Worm (Caenorhabditis elegans) whole organism, L4/young adult: ENCODE results near the gene T09F5.1.
"Not testable (repeated sequence)": the region's sequence is repeated elsewhere in the genome, so short reads cannot be mapped to it uniquely, and the experiment has no call there.

Experiments
- W03F9.2 ChIP-seq: fragments of 150-350 bp; optimal IDR thresholded peaks from 2 replicates; lab custom pipeline; 2014; ENCODE audit warnings: missing biosample characterization, missing genetic modification characterization
- dao-5 ChIP-seq: sonication (generic microtip); optimal IDR thresholded peaks from 2 replicates; lab custom pipeline; 2016; ENCODE audit warnings: missing genotype, missing genetic modification characterization, moderate library complexity, missing compliant biosample characterization
- him-1 ChIP-seq: sonication (generic microtip); optimal IDR thresholded peaks from 2 replicates; lab custom pipeline; 2016; ENCODE audit warnings: missing genotype, missing genetic modification reagents, missing genetic modification characterization, missing compliant biosample characterization

Gene T09F5.1

DNA sequence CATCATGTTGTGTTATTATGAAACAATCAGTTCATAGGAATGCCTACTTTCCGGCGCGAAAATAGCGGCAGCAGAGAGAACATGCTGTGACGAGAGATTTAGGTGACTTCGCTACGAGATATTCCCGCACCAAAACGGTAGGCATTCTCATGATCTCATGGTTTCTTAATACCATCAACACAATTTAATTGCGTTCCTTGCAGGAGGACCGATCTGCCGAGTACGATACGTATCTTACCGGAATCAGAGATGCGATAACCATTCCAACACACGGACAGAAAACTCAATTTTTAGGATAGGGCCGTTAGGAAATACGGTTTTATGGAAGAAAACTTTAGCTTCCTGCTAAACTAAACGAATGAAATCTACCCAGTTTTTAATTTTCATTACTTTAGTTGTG, at the start of gene T09F5.1:
T09F5.1 (plus strand) TSS at position 301 of the 400 bp plus-strand sequence.
- TF ChIP-seq him-1 (tag; lab: Kevin White, UChicago) (no peak), dao-5 (tag; lab: Kevin White, UChicago) (no peak), W03F9.2 (tag; lab: Kevin White, UChicago) (no peak)

DNA sequence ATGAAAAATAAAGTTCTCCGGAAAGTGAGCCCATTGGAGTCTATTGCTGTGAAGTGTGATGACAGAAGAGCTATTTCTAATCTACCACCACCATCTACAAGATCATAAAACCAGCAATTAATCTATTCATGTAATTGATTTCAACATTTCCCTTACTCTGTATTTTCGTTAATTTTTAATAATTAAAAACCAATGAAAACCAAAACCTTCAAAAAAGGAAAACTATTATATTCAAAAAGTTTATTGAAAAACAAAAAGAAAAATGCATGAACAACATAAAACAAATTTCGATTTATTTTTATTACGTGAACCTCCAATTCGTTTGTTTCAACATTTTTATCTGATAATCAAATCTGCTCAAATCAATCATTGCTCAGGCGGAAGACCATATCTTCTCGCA, 49.5 kb upstream of the T09F5.1 start, which contains the start of gene C01G10.1:
C01G10.1 (plus strand) TSS at position 301 of the 400 bp plus-strand sequence.
- no peak for TF ChIP-seq dao-5 (tag; lab: Kevin White, UChicago)
- TF ChIP-seq W03F9.2 (tag; lab: Kevin White, UChicago): no peak
- TF ChIP-seq him-1 (tag; lab: Kevin White, UChicago): no peak

DNA sequence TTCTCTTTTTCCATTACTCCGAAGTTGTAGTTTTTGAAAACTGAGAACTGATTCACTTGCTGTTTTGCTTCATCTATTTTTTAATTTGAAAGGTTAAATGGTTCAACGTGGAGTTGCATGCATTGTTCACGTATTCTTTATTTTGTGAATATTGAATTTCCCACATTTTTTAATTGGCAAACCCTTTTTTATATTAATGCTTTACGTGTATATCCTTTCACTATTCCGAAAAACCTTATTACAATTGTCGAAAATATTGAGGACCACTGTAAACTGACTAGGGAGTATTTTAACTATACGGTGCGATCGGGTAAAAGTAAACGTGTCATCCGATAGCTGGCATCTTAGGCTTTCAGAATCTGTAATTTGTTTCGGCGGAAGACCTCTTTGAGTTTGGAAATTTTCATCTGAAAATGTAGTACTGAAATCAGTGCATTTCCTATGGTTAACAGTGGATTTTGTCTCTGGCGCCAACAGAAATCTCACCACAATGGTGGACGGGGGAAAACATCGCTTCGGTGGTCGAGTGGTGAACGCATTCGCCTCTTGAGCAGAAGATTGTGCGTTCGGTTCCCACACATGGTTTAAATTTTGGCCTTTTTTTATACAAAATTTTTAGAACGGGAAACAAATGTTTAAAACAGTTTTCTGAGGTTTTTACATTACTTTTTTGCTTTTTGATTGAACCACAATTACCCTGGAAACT, 42.9 kb upstream of the T09F5.1 start, which contains the start of gene C01G10.14:
C01G10.14 (minus strand) TSS at position 51 of the 706 bp plus-strand sequence.
- not testable (repeated sequence) for TF ChIP-seq him-1, dao-5, W03F9.2 (tag; lab: Kevin White, UChicago)

DNA sequence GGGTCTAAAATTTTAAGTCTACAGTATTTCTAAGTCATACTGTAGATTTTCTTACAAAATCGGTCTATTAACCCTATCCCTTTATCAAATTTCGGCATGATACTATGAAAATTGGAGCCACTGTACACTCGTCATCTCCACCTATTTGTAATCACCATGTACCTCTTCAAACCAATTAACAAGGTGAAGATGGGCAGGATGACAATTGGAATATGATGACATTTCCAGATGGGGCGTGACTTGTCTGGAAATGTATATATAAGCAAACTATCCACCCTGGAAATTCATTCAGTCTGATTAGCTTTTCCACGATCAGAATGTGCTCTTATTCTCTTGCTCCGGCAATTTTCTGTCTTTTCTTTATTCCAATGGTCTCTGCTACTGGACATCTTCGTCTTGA, 39.6 kb upstream of the T09F5.1 start, which contains the start of gene Y75B12A.2:
Y75B12A.2 (plus strand) TSS at position 301 of the 400 bp plus-strand sequence.
- TF ChIP-seq W03F9.2 (tag; lab: Kevin White, UChicago) (no peak), him-1 (tag; lab: Kevin White, UChicago) (no peak), dao-5 (tag; lab: Kevin White, UChicago) (no peak)

DNA sequence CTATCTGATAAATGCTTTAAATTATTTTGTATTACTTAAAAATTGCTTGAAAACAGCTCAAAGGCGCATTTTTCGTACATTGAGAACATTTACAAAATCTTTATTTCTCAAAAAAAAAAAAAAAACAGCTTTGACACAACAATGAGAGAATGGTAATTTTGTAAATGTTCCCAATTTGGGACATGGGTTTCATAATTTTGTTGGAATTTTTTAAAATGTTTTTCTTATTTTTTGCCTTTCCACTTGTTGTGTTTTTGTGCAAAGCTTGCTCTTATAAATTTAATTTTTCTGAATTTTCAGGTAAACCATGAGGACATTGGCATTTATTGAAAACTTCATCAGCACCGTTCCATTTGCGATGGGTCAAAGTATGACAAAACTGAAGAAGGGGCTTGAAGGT, 37.2 kb upstream of the T09F5.1 start, which contains the start of gene T01G5.7:
T01G5.7 (plus strand) TSS at position 301 of the 400 bp plus-strand sequence.
- no peak for TF ChIP-seq him-1 (tag; lab: Kevin White, UChicago)

DNA sequence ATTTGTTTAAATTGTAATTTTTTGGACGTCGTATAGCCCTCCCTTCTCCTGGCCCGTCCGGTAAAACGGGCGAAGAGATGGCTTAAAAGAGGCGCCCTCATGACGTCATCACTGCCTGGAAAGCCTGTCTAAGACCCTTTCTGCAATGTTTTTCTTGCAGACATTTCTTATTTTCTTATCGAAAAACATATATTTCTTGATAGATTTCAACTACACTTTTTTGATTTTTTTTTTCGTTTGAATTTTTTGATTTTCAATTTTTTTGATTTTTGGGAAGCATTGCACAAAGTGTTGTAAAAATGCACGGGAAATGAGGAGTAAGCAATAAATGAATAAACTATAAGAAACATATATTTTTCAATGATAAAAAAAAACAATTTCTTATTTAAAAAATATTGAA, 34.9 kb upstream of the T09F5.1 start, which contains the start of gene T01G5.6:
T01G5.6 (minus strand) TSS at position 101 of the 400 bp plus-strand sequence.
- no peak for TF ChIP-seq him-1 (tag; lab: Kevin White, UChicago)
- TF ChIP-seq dao-5 (tag; lab: Kevin White, UChicago): no peak
- TF ChIP-seq W03F9.2 (tag; lab: Kevin White, UChicago): no peak

DNA sequence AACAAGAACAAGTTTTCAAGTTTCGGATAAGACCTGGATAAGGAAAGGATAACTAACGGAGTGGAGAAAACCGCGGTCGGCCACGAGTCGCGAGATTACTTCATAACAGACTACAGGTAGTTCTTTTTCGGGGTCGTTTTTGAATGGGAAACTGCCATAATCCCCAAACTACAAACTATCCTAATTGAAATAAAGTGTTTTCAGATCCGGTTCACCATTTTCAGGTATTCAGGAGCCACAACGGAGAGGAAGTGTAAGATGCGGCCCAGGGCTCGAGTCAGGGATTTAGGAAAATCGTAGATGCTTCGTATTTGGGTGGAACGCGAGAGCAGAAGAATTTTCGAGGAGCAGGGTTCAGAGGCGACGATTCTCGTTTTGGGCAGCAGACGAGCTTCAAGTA, 32.9 kb upstream of the T09F5.1 start, which contains the start of gene T01G5.8:
T01G5.8 (plus strand) TSS at position 301 of the 400 bp plus-strand sequence.
- TF ChIP-seq W03F9.2, him-1, dao-5 (tag; lab: Kevin White, UChicago): not testable (repeated sequence)

DNA sequence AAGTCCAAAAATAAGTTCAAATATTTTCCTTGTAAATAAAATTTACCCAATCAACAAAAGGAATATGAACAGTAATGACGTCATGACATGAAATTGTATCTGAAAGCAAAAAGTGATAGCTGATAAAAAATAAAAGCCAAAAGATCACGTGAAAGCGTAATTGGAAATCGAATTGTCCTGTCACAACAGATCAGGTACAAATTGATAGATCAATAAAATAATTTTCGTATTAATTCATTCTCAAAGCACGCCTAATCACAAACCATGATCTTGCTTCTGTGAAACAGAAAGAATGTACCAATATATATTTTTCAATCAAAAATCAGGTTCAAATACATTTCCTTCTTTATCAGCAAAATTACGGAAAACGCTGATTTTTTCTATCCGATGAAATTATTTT, 29.4 kb upstream of the T09F5.1 start, which contains the start of gene flor-1:
flor-1 (minus strand) TSS at position 101 of the 400 bp plus-strand sequence.
- TF ChIP-seq W03F9.2 (tag; lab: Kevin White, UChicago): no peak
- no peak for TF ChIP-seq dao-5 (tag; lab: Kevin White, UChicago)
- no peak for TF ChIP-seq him-1 (tag; lab: Kevin White, UChicago)

DNA sequence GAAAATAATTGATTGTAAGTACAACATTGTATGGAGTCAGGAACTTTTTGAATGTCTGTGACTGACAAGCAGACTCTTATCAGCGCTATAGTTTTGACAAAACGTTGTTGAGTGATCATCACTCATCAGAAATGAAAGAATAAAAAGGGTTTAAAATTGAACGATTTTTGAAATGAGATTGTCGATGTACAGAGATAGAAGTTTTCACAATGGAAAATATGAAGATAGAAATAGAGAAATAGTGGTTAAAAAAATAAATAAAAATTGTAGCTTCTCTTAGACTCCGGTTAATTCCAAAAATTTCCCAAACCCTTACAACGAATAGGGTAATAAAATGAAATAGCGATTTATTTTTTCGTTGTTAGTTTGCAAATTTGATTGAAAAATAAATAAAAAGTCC, 23.7 kb upstream of the T09F5.1 start, which contains the start of gene ugt-30:
ugt-30 (minus strand) TSS at position 101 of the 400 bp plus-strand sequence.
- TF ChIP-seq him-1, dao-5, W03F9.2 (tag; lab: Kevin White, UChicago): not testable (repeated sequence)

DNA sequence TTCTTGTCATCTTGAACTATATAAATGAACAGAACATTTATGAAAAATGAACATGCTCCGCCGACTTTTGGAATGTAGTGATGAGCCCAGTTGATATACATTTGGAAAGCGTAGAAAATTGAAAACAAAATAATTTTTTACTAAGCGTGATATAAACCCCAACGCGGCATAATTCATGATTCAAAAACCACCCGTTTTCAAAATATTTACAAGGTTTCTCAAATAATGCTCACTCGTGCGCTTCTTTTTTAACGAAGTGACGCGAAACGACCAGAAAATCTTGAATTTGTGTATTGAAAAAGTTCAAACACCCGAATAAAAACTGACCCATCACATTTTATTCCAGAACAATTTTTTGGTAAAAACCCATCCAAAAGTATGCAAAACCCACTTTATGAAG, 21.5 kb upstream of the T09F5.1 start, which contains the start of gene srj-27:
srj-27 (minus strand) TSS at position 101 of the 400 bp plus-strand sequence.
- TF ChIP-seq him-1 (tag; lab: Kevin White, UChicago): no peak
- no peak for TF ChIP-seq W03F9.2 (tag; lab: Kevin White, UChicago)
- TF ChIP-seq dao-5 (tag; lab: Kevin White, UChicago): no peak

DNA sequence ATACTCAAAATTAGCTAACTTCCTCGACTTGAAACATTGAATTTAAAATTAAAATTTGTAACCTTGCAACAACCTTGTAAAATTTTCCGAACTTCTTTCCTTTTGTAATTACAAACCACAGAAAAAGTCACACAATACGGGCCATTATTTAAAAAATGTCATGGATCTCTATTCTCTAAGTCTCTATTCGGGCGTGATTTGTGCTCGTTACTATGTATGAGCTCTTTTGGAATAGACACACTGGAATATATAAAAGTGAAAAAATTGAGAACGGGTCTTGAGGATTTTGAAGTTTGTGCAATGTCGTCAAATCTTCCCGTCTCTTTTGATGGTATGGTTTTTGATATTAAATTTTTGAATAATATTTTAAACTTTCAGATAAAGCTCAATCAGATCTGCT, 20.9 kb upstream of the T09F5.1 start, which contains the start of gene srr-7:
srr-7 (plus strand) TSS at position 301 of the 400 bp plus-strand sequence.
- TF ChIP-seq W03F9.2 (tag; lab: Kevin White, UChicago) (no peak), him-1 (tag; lab: Kevin White, UChicago) (no peak), dao-5 (tag; lab: Kevin White, UChicago) (no peak)

DNA sequence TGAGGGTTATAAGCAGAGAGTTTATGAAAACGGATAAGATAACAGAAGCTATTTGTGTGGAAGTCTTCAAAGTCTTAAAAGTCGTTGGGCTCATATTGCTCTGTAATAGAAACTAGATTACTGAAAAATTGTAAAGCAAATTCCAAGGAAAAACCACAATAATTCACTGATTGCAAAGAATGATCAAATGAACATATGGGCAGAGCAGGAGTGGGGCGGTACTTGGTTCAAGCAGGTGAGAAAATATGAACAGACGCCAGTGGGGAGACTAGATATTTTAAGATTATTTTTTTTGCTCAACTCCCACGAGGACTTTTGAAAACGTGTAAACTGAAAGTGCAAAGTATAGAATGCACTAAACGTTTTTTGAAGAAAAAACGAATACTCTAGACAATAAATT, 16.5 kb upstream of the T09F5.1 start, which contains the start of gene str-171:
str-171 (minus strand) TSS at position 101 of the 400 bp plus-strand sequence.
- TF ChIP-seq dao-5 (tag; lab: Kevin White, UChicago) (no peak), him-1 (tag; lab: Kevin White, UChicago) (no peak), W03F9.2 (tag; lab: Kevin White, UChicago) (no peak)

DNA sequence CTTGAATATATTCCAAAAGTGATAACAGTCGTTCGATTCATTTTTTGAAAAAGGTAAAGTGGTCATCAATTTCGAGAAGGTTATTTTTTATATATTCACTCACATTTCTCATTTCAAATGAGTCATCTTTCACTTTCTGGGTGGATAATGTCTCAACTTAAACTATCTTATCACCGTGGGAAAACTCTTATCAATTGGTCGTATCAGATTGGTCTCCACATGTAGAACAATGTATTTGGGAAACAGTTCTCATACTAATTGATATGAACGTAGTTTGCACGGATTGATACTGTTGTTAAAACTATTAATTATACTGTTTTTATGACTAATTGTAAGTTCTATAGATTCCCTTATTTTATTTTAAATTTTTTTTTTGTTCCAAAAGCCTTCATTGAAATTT, 15.1 kb upstream of the T09F5.1 start:
- TF ChIP-seq dao-5 (tag; lab: Kevin White, UChicago) (no peak), W03F9.2 (tag; lab: Kevin White, UChicago) (no peak), him-1 (tag; lab: Kevin White, UChicago) (no peak)
